Fruit fly (Drosophila melanogaster): ENCODE measurements around the gene CG11555.

The CG11555 gene

dm6 chr2L:309177-309576 is 35.5 kb downstream of the CG11555 start (continued):
- TF ChIP-seq grau (tag; optimal IDR thresholded peaks at IDR 0.05) (peak; percentile 23), CG16815 (GFP tag; optimal IDR thresholded peaks at IDR 0.05) (peak; percentile 2), CG18619 (GFP tag; optimal IDR thresholded peaks at IDR 0.05) (no peak), row (GFP tag; IDR thresholded peaks at IDR 0.05) (peak; percentile 77), CG33213 (GFP tag; optimal IDR thresholded peaks at IDR 0.05) (no peak), pan (optimal IDR thresholded peaks at IDR 0.05) (no peak), pan (GFP tag; optimal IDR thresholded peaks at IDR 0.05 in 1 of 2, IDR thresholded peaks at IDR 0.05 in 1 of 2) (no peak), dysf (GFP tag; IDR thresholded peaks at IDR 0.05) (peak; percentile 27; the same call in 2 of the 3 replicates), Dek (tag; optimal IDR thresholded peaks at IDR 0.05) (peak; percentile 30), bab2 (GFP tag; optimal IDR thresholded peaks at IDR 0.05) (no peak), BtbVII (GFP tag; optimal IDR thresholded peaks at IDR 0.05) (no peak), trh (GFP tag; optimal IDR thresholded peaks at IDR 0.05) (no peak), crc (GFP tag; optimal IDR thresholded peaks at IDR 0.05) (no peak), CG6765 (GFP tag; optimal IDR thresholded peaks at IDR 0.05) (no peak), oc (tag; optimal IDR thresholded peaks at IDR 0.05) (no peak), CG4707 (GFP tag; optimal IDR thresholded peaks at IDR 0.05) (no peak), nmo (GFP tag; optimal IDR thresholded peaks at IDR 0.05) (no peak), CG7745 (tag; optimal IDR thresholded peaks at IDR 0.05) (no peak), sima (GFP tag; optimal IDR thresholded peaks at IDR 0.05) (no peak), CoRest (tag; optimal IDR thresholded peaks at IDR 0.05) (peak; percentile 7), chif (GFP tag; optimal IDR thresholded peaks at IDR 0.05) (no peak), CG14014 (GFP tag; IDR thresholded peaks at IDR 0.05) (no peak), chm (GFP tag; IDR thresholded peaks at IDR 0.05) (no peak), Stat92E (GFP tag; optimal IDR thresholded peaks at IDR 0.05) (no peak), Drgx (GFP tag; IDR thresholded peaks at IDR 0.05) (no peak), CG6272 (GFP tag; IDR thresholded peaks at IDR 0.05) (0 out of 2 replicates have a peak, but pooled peaks have one; percentile 13), tll (GFP tag; optimal IDR thresholded peaks at IDR 0.05) (peak in 1 of 2 experiments; percentile 4), tgo (GFP tag; IDR thresholded peaks at IDR 0.05) (no peak), CG10209 (GFP tag; optimal IDR thresholded peaks at IDR 0.05) (no peak), CG2712 (tag; optimal IDR thresholded peaks at IDR 0.05) (peak; percentile 14), hbn (GFP tag; IDR thresholded peaks at IDR 0.05; ENCODE audit: partially characterized antibody) (no peak), CG9932 (GFP tag; IDR thresholded peaks at IDR 0.05) (peak; percentile 29; the same call in 1 of the 2 replicates), bowl (GFP tag; IDR thresholded peaks at IDR 0.05) (no peak), Six4 (GFP tag; optimal IDR thresholded peaks at IDR 0.05) (no peak), shn (GFP tag; optimal IDR thresholded peaks at IDR 0.05) (peak; percentile 26), CG2202 (tag; optimal IDR thresholded peaks at IDR 0.05) (no peak), onecut (GFP tag; IDR thresholded peaks at IDR 0.05) (no peak), CG1603 (tag; optimal IDR thresholded peaks at IDR 0.05) (no peak), Doc2 (GFP tag; IDR thresholded peaks at IDR 0.05) (no peak), exex (tag; optimal IDR thresholded peaks at IDR 0.05) (no peak), luna (GFP tag; optimal IDR thresholded peaks at IDR 0.05) (no peak), Neu2 (GFP tag; optimal IDR thresholded peaks at IDR 0.05; ENCODE audit: borderline replicate concordance) (no peak), da (GFP tag; optimal IDR thresholded peaks at IDR 0.05) (no peak), bcd (GFP tag; optimal IDR thresholded peaks at IDR 0.05) (no peak), zen (tag; optimal IDR thresholded peaks at IDR 0.05) (no peak), CG4424 (GFP tag; optimal IDR thresholded peaks at IDR 0.05) (no peak), gcm2 (GFP tag; optimal IDR thresholded peaks at IDR 0.05) (no peak), CG9609 (GFP tag; optimal IDR thresholded peaks at IDR 0.05) (peak; percentile 8), CG42726 (GFP tag; IDR thresholded peaks at IDR 0.05; ENCODE audit: partially characterized antibody) (no peak), CG4328 (GFP tag; optimal IDR thresholded peaks at IDR 0.05) (no peak), Med (GFP tag) (peak; percentile 80)
